Worm (Caenorhabditis elegans): ENCODE results near the gene C18B2.2.

The C18B2.2 gene

ce11 chrX:3596967-3597366 is 26.3 kb upstream of the C18B2.2 start:
- no peak for TF ChIP-seq flt-1 (GFP tag; IDR thresholded peaks at IDR 0.05)
- TF ChIP-seq ets-7 (tag; optimal IDR thresholded peaks at IDR 0.05) = no peak
- no peak for TF ChIP-seq tra-4 (tag; optimal IDR thresholded peaks at IDR 0.05)
- TF ChIP-seq tbx-11 (GFP tag; IDR thresholded peaks at IDR 0.05) = no peak
- no peak for TF ChIP-seq tbx-37 (GFP tag; conservative IDR thresholded peaks at IDR 0.05)
- TF ChIP-seq ama-1 (optimal IDR thresholded peaks at IDR 0.05) = no peak
- no peak for TF ChIP-seq pes-1 (GFP tag; IDR thresholded peaks at IDR 0.05)
- TF ChIP-seq scrt-1 (GFP tag; IDR thresholded peaks at IDR 0.05) = no peak
- TF ChIP-seq F13C5.2 (tag; optimal IDR thresholded peaks at IDR 0.05) = no peak
- TF ChIP-seq sea-1 (GFP tag; conservative IDR thresholded peaks at IDR 0.05) = no peak
- no peak for TF ChIP-seq hmbx-1 (tag; optimal IDR thresholded peaks at IDR 0.05)

ce11 chrX:3599860-3600259 is 23.4 kb upstream of the C18B2.2 start:
- TF ChIP-seq ama-1 (optimal IDR thresholded peaks at IDR 0.05) (no peak), pes-1 (GFP tag; IDR thresholded peaks at IDR 0.05) (no peak), ceh-13 (GFP tag; optimal IDR thresholded peaks at IDR 0.05) (no peak), flt-1 (GFP tag; IDR thresholded peaks at IDR 0.05) (no peak), B0310.2 (tag; optimal IDR thresholded peaks at IDR 0.05) (no peak), ets-7 (tag; optimal IDR thresholded peaks at IDR 0.05) (no peak), hnd-1 (tag; optimal IDR thresholded peaks at IDR 0.05) (no peak), F13C5.2 (tag; optimal IDR thresholded peaks at IDR 0.05) (no peak), tbx-11 (GFP tag; IDR thresholded peaks at IDR 0.05) (no peak), ceh-36 (tag; optimal IDR thresholded peaks at IDR 0.05) (no peak), hmbx-1 (tag; optimal IDR thresholded peaks at IDR 0.05) (no peak), aly-1 (tag; optimal IDR thresholded peaks at IDR 0.05) (no peak), tbx-37 (GFP tag; conservative IDR thresholded peaks at IDR 0.05) (no peak), hmg-4 (GFP tag; optimal IDR thresholded peaks at IDR 0.05) (no peak), tra-4 (tag; optimal IDR thresholded peaks at IDR 0.05) (no peak), sea-1 (GFP tag; conservative IDR thresholded peaks at IDR 0.05) (no peak), scrt-1 (GFP tag; IDR thresholded peaks at IDR 0.05) (no peak)

- TF ChIP-seq sea-1 (GFP tag; conservative IDR thresholded peaks at IDR 0.05) (no peak), tbx-11 (GFP tag; IDR thresholded peaks at IDR 0.05) (no peak), tra-4 (tag; optimal IDR thresholded peaks at IDR 0.05) (no peak), hmg-4 (GFP tag; optimal IDR thresholded peaks at IDR 0.05) (no peak)
These were observed 22.9 kb upstream of the C18B2.2 start, which contains the start of gene cgr-1 for ce11 chrX:3600390-3600789. TSS of gene cgr-1 (minus strand) at chrX:3600457.

- TF ChIP-seq ama-1 (optimal IDR thresholded peaks at IDR 0.05) = no peak
- TF ChIP-seq scrt-1 (GFP tag; IDR thresholded peaks at IDR 0.05) = no peak
- TF ChIP-seq pes-1 (GFP tag; IDR thresholded peaks at IDR 0.05) = no peak
- TF ChIP-seq ceh-36 (tag; optimal IDR thresholded peaks at IDR 0.05) = no peak
- no peak for TF ChIP-seq sea-1 (GFP tag; conservative IDR thresholded peaks at IDR 0.05)
- TF ChIP-seq aly-1 (tag; optimal IDR thresholded peaks at IDR 0.05) = no peak
- TF ChIP-seq hnd-1 (tag; optimal IDR thresholded peaks at IDR 0.05) = no peak
- no peak for TF ChIP-seq ets-7 (tag; optimal IDR thresholded peaks at IDR 0.05)
- no peak for TF ChIP-seq hmbx-1 (tag; optimal IDR thresholded peaks at IDR 0.05)
- TF ChIP-seq ceh-13 (GFP tag; optimal IDR thresholded peaks at IDR 0.05) = no peak
- TF ChIP-seq tbx-11 (GFP tag; IDR thresholded peaks at IDR 0.05) = no peak
- no peak for TF ChIP-seq hmg-4 (GFP tag; optimal IDR thresholded peaks at IDR 0.05)
- no peak for TF ChIP-seq B0310.2 (tag; optimal IDR thresholded peaks at IDR 0.05)
- no peak for TF ChIP-seq F13C5.2 (tag; optimal IDR thresholded peaks at IDR 0.05)
These were observed 21.7 kb upstream of the C18B2.2 start, which contains the start of gene C18B2.3 for ce11 chrX:3601531-3601930. TSS of gene C18B2.3 (plus strand) at chrX:3601831.

- TF ChIP-seq ama-1 (optimal IDR thresholded peaks at IDR 0.05) (no peak), hnd-1 (tag; optimal IDR thresholded peaks at IDR 0.05) (no peak), ceh-13 (GFP tag; optimal IDR thresholded peaks at IDR 0.05) (no peak)
These were observed 20.6 kb upstream of the C18B2.2 start for ce11 chrX:3602622-3603021.

- TF ChIP-seq tbx-37 (GFP tag; conservative IDR thresholded peaks at IDR 0.05) (0 out of 2 replicates have a peak, but pooled peaks have one; percentile 14), F13C5.2 (tag; optimal IDR thresholded peaks at IDR 0.05) (peak; percentile 7), hmg-4 (GFP tag; optimal IDR thresholded peaks at IDR 0.05) (peak; percentile 39), B0310.2 (tag; optimal IDR thresholded peaks at IDR 0.05) (no peak), flt-1 (GFP tag; IDR thresholded peaks at IDR 0.05) (no peak; the same call in 1 of the 2 replicates), sea-1 (GFP tag; conservative IDR thresholded peaks at IDR 0.05) (no peak), ceh-36 (tag; optimal IDR thresholded peaks at IDR 0.05) (no peak)
These were observed 17.5 kb upstream of the C18B2.2 start, which contains the start of gene C18B2.4 for ce11 chrX:3605727-3606126. TSS of gene C18B2.4 (minus strand) at chrX:3605741.

ce11 chrX:3610442-3610841 is 12.8 kb upstream of the C18B2.2 start:
- no peak for TF ChIP-seq hmg-4 (GFP tag; optimal IDR thresholded peaks at IDR 0.05)
- TF ChIP-seq tra-4 (tag; optimal IDR thresholded peaks at IDR 0.05) = no peak
- TF ChIP-seq hnd-1 (tag; optimal IDR thresholded peaks at IDR 0.05) = no peak
- TF ChIP-seq sea-1 (GFP tag; conservative IDR thresholded peaks at IDR 0.05) = no peak
- no peak for TF ChIP-seq ets-7 (tag; optimal IDR thresholded peaks at IDR 0.05)

ce11 chrX:3611042-3611623 is 12.1 kb upstream of the C18B2.2 start, which contains the start of gene C18B2.5:
TSS of gene C18B2.5 (minus strand) at chrX:3611092.
- TF ChIP-seq ama-1 (optimal IDR thresholded peaks at IDR 0.05) (no peak), ceh-36 (tag; optimal IDR thresholded peaks at IDR 0.05) (no peak)

ce11 chrX:3611740-3612139 is 11.5 kb upstream of the C18B2.2 start:
- TF ChIP-seq ets-7 (tag; optimal IDR thresholded peaks at IDR 0.05) = no peak
- no peak for TF ChIP-seq tra-4 (tag; optimal IDR thresholded peaks at IDR 0.05)
- no peak for TF ChIP-seq tbx-11 (GFP tag; IDR thresholded peaks at IDR 0.05)
- TF ChIP-seq hmg-4 (GFP tag; optimal IDR thresholded peaks at IDR 0.05) = no peak
- TF ChIP-seq sea-1 (GFP tag; conservative IDR thresholded peaks at IDR 0.05) = no peak
- no peak for TF ChIP-seq ama-1 (optimal IDR thresholded peaks at IDR 0.05)
- no peak for TF ChIP-seq hnd-1 (tag; optimal IDR thresholded peaks at IDR 0.05)
- no peak for TF ChIP-seq ceh-13 (GFP tag; optimal IDR thresholded peaks at IDR 0.05)
- TF ChIP-seq B0310.2 (tag; optimal IDR thresholded peaks at IDR 0.05) = no peak
- no peak for TF ChIP-seq scrt-1 (GFP tag; IDR thresholded peaks at IDR 0.05)
- no peak for TF ChIP-seq pes-1 (GFP tag; IDR thresholded peaks at IDR 0.05)
- TF ChIP-seq aly-1 (tag; optimal IDR thresholded peaks at IDR 0.05) = no peak
